Worm (Caenorhabditis elegans) whole organism, young adult: ENCODE measurements around the gene C47D12.4.

Source experiments
- F22D6.2 ChIP-seq: sonication (generic microtip); optimal IDR thresholded peaks from 2 replicates; lab custom pipeline; 2016; ENCODE audit warnings: mild to moderate bottlenecking, missing genetic modification characterization, missing compliant biosample characterization
- F37B4.10 ChIP-seq: fragments of 200-800 bp; sonication (Bioruptor generic); IDR thresholded peaks from 2 replicates; pipeline ENCODE4 v1.3.6; 2022; ENCODE audit warnings: missing genetic modification characterization, missing compliant biosample characterization
- F49E8.2 ChIP-seq: sonication (generic microtip); optimal IDR thresholded peaks from 3 replicates; lab custom pipeline; 2017; ENCODE audit warnings: missing genetic modification characterization, mild to moderate bottlenecking, missing compliant biosample characterization, antibody characterized with exemption, moderate library complexity; ENCODE audit not compliant: insufficient read depth
- K11D2.4 ChIP-seq: fragments of 200-800 bp; sonication (Bioruptor generic); IDR thresholded peaks from 2 replicates; pipeline ENCODE4 v1.3.6; 2022; ENCODE audit warnings: missing genetic modification reagents, missing genetic modification characterization, missing compliant biosample characterization
- Y53F4B.3 ChIP-seq: fragments of 200-800 bp; sonication (Bioruptor generic); IDR thresholded peaks from 2 replicates; pipeline ENCODE4 v1.3.6; 2022; ENCODE audit warnings: missing genetic modification reagents, missing genetic modification characterization, missing compliant biosample characterization
- Y53G8AR.9 ChIP-seq: fragments of 200-800 bp; sonication (Bioruptor generic); conservative IDR thresholded peaks from 2 replicates; pipeline ENCODE4 v1.3.6; 2022; ENCODE audit warnings: missing genetic modification reagents, missing genetic modification characterization, missing compliant biosample characterization
- aptf-2 ChIP-seq: fragments of 200-800 bp; sonication (Bioruptor generic); conservative IDR thresholded peaks from 2 replicates; pipeline ENCODE4 v1.3.6; 2022; ENCODE audit warnings: missing genetic modification reagents, missing genetic modification characterization, missing compliant biosample characterization
- atf-7 ChIP-seq: sonication (generic microtip); optimal IDR thresholded peaks from 2 replicates; lab custom pipeline; 2017; ENCODE audit warnings: mild to moderate bottlenecking, missing genetic modification characterization, missing compliant biosample characterization
- attf-3 ChIP-seq: fragments of 200-800 bp; sonication (Bioruptor generic); conservative IDR thresholded peaks from 2 replicates; pipeline ENCODE4 v1.3.6; 2022; ENCODE audit warnings: missing genetic modification reagents, missing genetic modification characterization, missing compliant biosample characterization
- bed-1 ChIP-seq: fragments of 200-800 bp; sonication (Bioruptor generic); IDR thresholded peaks from 2 replicates; pipeline ENCODE4 v1.3.6; 2022; ENCODE audit warnings: missing genetic modification reagents, missing genetic modification characterization, missing compliant biosample characterization
- ccch-3 ChIP-seq: fragments of 200-800 bp; sonication (Bioruptor generic); optimal IDR thresholded peaks from 2 replicates; lab custom pipeline; 2018; ENCODE audit warnings: mild to moderate bottlenecking, missing genetic modification characterization, missing compliant biosample characterization
- cebp-1 ChIP-seq, 2 experiments: fragments of 200-800 bp in 1 of 2; sonication (Bioruptor generic) in 1 of 2; sonication (generic microtip) in 1 of 2; IDR thresholded peaks in 1 of 2; optimal IDR thresholded peaks in 1 of 2; 2 replicates each; pipeline versions ENCODE4 v1.3.6 to Lab custom; 2017 to 2022; ENCODE audit warnings: missing compliant biosample characterization in 2 of 2, missing genetic modification characterization in 2 of 2, mild to moderate bottlenecking in 1 of 2, missing genetic modification reagents in 1 of 2, moderate library complexity in 1 of 2
- ceh-27 ChIP-seq: fragments of 200-800 bp; sonication (Bioruptor generic); optimal IDR thresholded peaks from 2 replicates; lab custom pipeline; 2018; ENCODE audit warnings: mild to moderate bottlenecking, missing genetic modification characterization, moderate library complexity, missing compliant biosample characterization
- hmg-1.2 ChIP-seq: fragments of 200-800 bp; sonication (Bioruptor generic); IDR thresholded peaks from 2 replicates; pipeline ENCODE4 v1.3.6; 2022; ENCODE audit warnings: missing genetic modification reagents, missing genetic modification characterization, missing compliant biosample characterization
- lin-40 ChIP-seq: sonication (generic microtip); optimal IDR thresholded peaks from 2 replicates; lab custom pipeline; 2016; ENCODE audit warnings: missing genetic modification characterization, mild to moderate bottlenecking, missing compliant biosample characterization, missing genotype, missing genetic modification reagents
- lin-54 ChIP-seq: fragments of 200-800 bp; sonication (Bioruptor generic); optimal IDR thresholded peaks from 2 replicates; lab custom pipeline; 2018; ENCODE audit warnings: mild to moderate bottlenecking, missing genetic modification characterization, missing compliant biosample characterization
- madf-10 ChIP-seq: sonication (generic microtip); optimal IDR thresholded peaks from 2 replicates; lab custom pipeline; 2016; ENCODE audit warnings: mild to moderate bottlenecking, missing genetic modification characterization, missing compliant biosample characterization
- madf-6 ChIP-seq: fragments of 200-800 bp; sonication (Bioruptor generic); IDR thresholded peaks from 2 replicates; pipeline ENCODE4 v1.3.6; 2022; ENCODE audit warnings: missing genetic modification reagents, missing genetic modification characterization, missing compliant biosample characterization
- pha-4 ChIP-seq: fragments of 150-350 bp; sonication (generic microtip); optimal IDR thresholded peaks from 2 replicates; lab custom pipeline; 2014; ENCODE audit warnings: missing biosample characterization, missing genetic modification reagents, missing genetic modification characterization
- repo-1 ChIP-seq: sonication (generic microtip); optimal IDR thresholded peaks from 2 replicates; lab custom pipeline; 2017; ENCODE audit warnings: mild to moderate bottlenecking, missing genetic modification characterization, missing compliant biosample characterization
- rpc-1 ChIP-seq, 2 experiments: fragments of 150-350 bp in 1 of 2; sonication (generic microtip) in 1 of 2; optimal IDR thresholded peaks; 2 replicates each; lab custom pipeline; 2014 to 2018; ENCODE audit warnings: missing biosample characterization in 1 of 2, missing genetic modification characterization in 1 of 2, missing genetic modification reagents in 1 of 2, missing genotype in 1 of 2
- snpc-1.1 ChIP-seq: sonication (generic microtip); optimal IDR thresholded peaks from 2 replicates; lab custom pipeline; 2017; ENCODE audit warnings: missing genetic modification characterization, mild to moderate bottlenecking, missing compliant biosample characterization, antibody characterized with exemption, moderate library complexity, missing genotype, missing genetic modification reagents; ENCODE audit not compliant: insufficient read depth
- snpc-3.4 ChIP-seq: sonication (generic microtip); optimal IDR thresholded peaks from 2 replicates; lab custom pipeline; 2017; ENCODE audit warnings: missing genetic modification characterization, mild to moderate bottlenecking, missing compliant biosample characterization, antibody characterized with exemption, moderate library complexity, missing genotype, missing genetic modification reagents
- snpc-4 ChIP-seq, 5 experiments: fragments of 150-350 bp in 1 of 5; sonication (generic microtip) in 4 of 5; optimal IDR thresholded peaks; 2 replicates each; lab custom pipeline; 2014 to 2018; ENCODE audit warnings: missing genetic modification characterization in 5 of 5, missing biosample characterization in 3 of 5, antibody characterized with exemption in 2 of 5, mild to moderate bottlenecking in 2 of 5, missing compliant biosample characterization in 2 of 5, missing genotype in 2 of 5, moderate library complexity in 2 of 5, missing genetic modification reagents in 1 of 5
- somi-1 ChIP-seq: fragments of 200-800 bp; sonication (Bioruptor generic); optimal IDR thresholded peaks from 2 replicates; lab custom pipeline; 2018; ENCODE audit warnings: mild to moderate bottlenecking, missing genetic modification characterization, missing compliant biosample characterization
- tbx-9 ChIP-seq: sonication (generic microtip); optimal IDR thresholded peaks from 2 replicates; lab custom pipeline; 2016; ENCODE audit warnings: borderline replicate concordance, missing genetic modification characterization, inconsistent platforms, missing compliant biosample characterization
- zfh-2 ChIP-seq: fragments of 200-800 bp; sonication (Bioruptor generic); conservative IDR thresholded peaks from 2 replicates; pipeline ENCODE4 v1.3.6; 2022; ENCODE audit warnings: missing genetic modification reagents, missing genetic modification characterization, missing compliant biosample characterization
- ztf-6 ChIP-seq: fragments of 200-800 bp; sonication (Bioruptor generic); IDR thresholded peaks from 2 replicates; pipeline ENCODE4 v1.3.6; 2022; ENCODE audit warnings: missing genetic modification reagents, missing genetic modification characterization, missing compliant biosample characterization

Gene C47D12.4

ce11 chrII:11709464-11709863 is 27.9 kb downstream of the C47D12.4 start, which contains the start of gene fcmt-1 (continued):
- no peak for TF ChIP-seq F49E8.2 (tag; lab: Kevin White, UChicago)
- no peak for TF ChIP-seq cebp-1 (GFP tag; IDR thresholded peaks at IDR 0.05; lab: Robert Waterston, UW)
- TF ChIP-seq cebp-1 (tag; optimal IDR thresholded peaks at IDR 0.05; lab: Kevin White, UChicago) = no peak
- no peak for TF ChIP-seq lin-54 (GFP tag; lab: Kevin White, UChicago)
- no peak for TF ChIP-seq ceh-27 (GFP tag; lab: Kevin White, UChicago)
- no peak for TF ChIP-seq bed-1

ce11 chrII:11710771-11711170 is 29.2 kb downstream of the C47D12.4 start:
- TF ChIP-seq Y53F4B.3 (GFP tag; lab: Robert Waterston, UW) (no peak), F22D6.2 (tag; lab: Kevin White, UChicago) (no peak), snpc-3.4 (tag; lab: Kevin White, UChicago) (no peak), rpc-1 (optimal IDR thresholded peaks at IDR 0.05; lab: Kevin White, UChicago) (no peak), rpc-1 (tag; optimal IDR thresholded peaks at IDR 0.05; lab: Kevin White, UChicago) (no peak), F37B4.10 (no peak), ztf-6 (GFP tag; lab: Robert Waterston, UW) (no peak), Y53G8AR.9 (no peak)

ce11 chrII:11713569-11713968 is 32.0 kb downstream of the C47D12.4 start, which contains the start of gene F13D12.10:
TSS of gene F13D12.10 (plus strand) at chrII:11713799.
- TF ChIP-seq lin-40 (tag; lab: Kevin White, UChicago) (no peak), somi-1 (peak; percentile 47), ccch-3 (GFP tag; lab: Kevin White, UChicago) (no peak), K11D2.4 (GFP tag; lab: Robert Waterston, UW) (no peak), atf-7 (no peak), attf-3 (GFP tag; lab: Robert Waterston, UW) (no peak), cebp-1 (GFP tag; IDR thresholded peaks at IDR 0.05; lab: Robert Waterston, UW) (no peak), cebp-1 (tag; optimal IDR thresholded peaks at IDR 0.05; lab: Kevin White, UChicago) (peak; percentile 6), zfh-2 (GFP tag; lab: Robert Waterston, UW) (peak; percentile 75), pha-4 (no peak)
- TF ChIP-seq, all 124 proteins: peak for 3

ce11 chrII:11714728-11715127 is 33.2 kb downstream of the C47D12.4 start:
- TF ChIP-seq snpc-1.1 (peak; percentile 84), tbx-9 (tag; lab: Kevin White, UChicago) (no peak), snpc-4 (GFP tag; optimal IDR thresholded peaks at IDR 0.05; lab: Kevin White, UChicago) (peak; percentile 79), snpc-4 (tag; optimal IDR thresholded peaks at IDR 0.05; lab: Kevin White, UChicago) (peak; percentile 57 to 96 (median 88)), aptf-2 (GFP tag; lab: Robert Waterston, UW) (no peak), repo-1 (tag; lab: Kevin White, UChicago) (no peak), madf-6 (GFP tag; lab: Robert Waterston, UW) (peak; percentile 6; the same call in 1 of the 2 replicates), hmg-1.2 (GFP tag; lab: Robert Waterston, UW) (peak; percentile 56), snpc-3.4 (tag; lab: Kevin White, UChicago) (peak; percentile 33)

- TF ChIP-seq attf-3 (GFP tag; lab: Robert Waterston, UW) (peak; percentile 78), madf-10 (no peak)
These were observed 38.0 kb downstream of the C47D12.4 start for ce11 chrII:11719533-11719932.
